Worm (Caenorhabditis elegans) whole organism, late embryonic: ENCODE measurements around the gene ZK1127.4.
A peak's percentile ranks its signal among the peaks of the same experiment; 100 is the strongest.

Source experiments
- C08G9.2 ChIP-seq: sonication (generic microtip); optimal IDR thresholded peaks from 2 replicates; lab custom pipeline; 2016; ENCODE audit warnings: mild to moderate bottlenecking, missing genetic modification characterization, moderate library complexity, missing compliant biosample characterization
- C38D4.7 ChIP-seq: fragments of 200-800 bp; sonication (Bioruptor generic); optimal IDR thresholded peaks from 2 replicates; lab custom pipeline; 2018; ENCODE audit warnings: mild to moderate bottlenecking, missing genetic modification characterization, moderate library complexity, missing compliant biosample characterization
- F13H6.1 ChIP-seq: sonication (generic microtip); optimal IDR thresholded peaks from 2 replicates; lab custom pipeline; 2016; ENCODE audit warnings: missing genetic modification characterization, missing compliant biosample characterization
- K02D7.2 ChIP-seq: sonication (generic microtip); optimal IDR thresholded peaks from 2 replicates; lab custom pipeline; 2017; ENCODE audit warnings: mild to moderate bottlenecking, missing genetic modification characterization, missing compliant biosample characterization
- ahr-1 ChIP-seq: sonication (generic microtip); optimal IDR thresholded peaks from 2 replicates; lab custom pipeline; 2016; ENCODE audit warnings: missing genetic modification characterization, missing compliant biosample characterization
- ama-1 ChIP-seq: fragments of 150-350 bp; optimal IDR thresholded peaks from 2 replicates; lab custom pipeline; 2014
- ceh-2 ChIP-seq: sonication (generic microtip); optimal IDR thresholded peaks from 2 replicates; lab custom pipeline; 2016; ENCODE audit warnings: missing genotype, missing genetic modification characterization, missing compliant biosample characterization
- ceh-22 ChIP-seq: sonication (generic microtip); optimal IDR thresholded peaks from 2 replicates; lab custom pipeline; 2017; ENCODE audit warnings: missing biosample characterization, missing genetic modification characterization
- ceh-24 ChIP-seq: sonication (generic microtip); optimal IDR thresholded peaks from 2 replicates; lab custom pipeline; 2016; ENCODE audit warnings: mild to moderate bottlenecking, missing genetic modification characterization, missing compliant biosample characterization
- ceh-30 ChIP-seq: fragments of 150-350 bp; optimal IDR thresholded peaks from 2 replicates; lab custom pipeline; 2014; ENCODE audit warnings: missing biosample characterization, missing genetic modification characterization
- ceh-45 ChIP-seq: fragments of 200-800 bp; sonication (Bioruptor generic); IDR thresholded peaks from 2 replicates; pipeline ENCODE4 v1.3.6; 2022; ENCODE audit warnings: missing genetic modification reagents, missing genetic modification characterization, missing compliant biosample characterization
- che-1 ChIP-seq: sonication (generic microtip); optimal IDR thresholded peaks from 2 replicates; lab custom pipeline; 2016; ENCODE audit warnings: mild to moderate bottlenecking, missing genetic modification characterization, missing compliant biosample characterization
- dmd-4 ChIP-seq: sonication (generic microtip); optimal IDR thresholded peaks from 2 replicates; lab custom pipeline; 2016; ENCODE audit warnings: borderline replicate concordance, missing genetic modification characterization, missing compliant biosample characterization
- elt-2 ChIP-seq: sonication (generic microtip); optimal IDR thresholded peaks from 2 replicates; lab custom pipeline; 2016; ENCODE audit warnings: missing genetic modification reagents, missing genetic modification characterization, missing compliant biosample characterization
- ets-4 ChIP-seq: sonication (generic microtip); optimal IDR thresholded peaks from 2 replicates; lab custom pipeline; 2016; ENCODE audit warnings: missing genetic modification characterization, missing compliant biosample characterization
- fax-1 ChIP-seq: sonication (generic microtip); optimal IDR thresholded peaks from 2 replicates; lab custom pipeline; 2016; ENCODE audit warnings: missing genotype, missing genetic modification characterization, missing compliant biosample characterization
- fkh-10 ChIP-seq: fragments of 150-350 bp; optimal IDR thresholded peaks from 2 replicates; lab custom pipeline; 2014; ENCODE audit warnings: missing biosample characterization, missing genetic modification reagents, missing genetic modification characterization
- gmeb-2 ChIP-seq: sonication (generic microtip); optimal IDR thresholded peaks from 2 replicates; lab custom pipeline; 2016; ENCODE audit warnings: missing genetic modification characterization, inconsistent platforms, missing compliant biosample characterization
- hlh-30 ChIP-seq: sonication (generic microtip); optimal IDR thresholded peaks from 2 replicates; lab custom pipeline; 2017; ENCODE audit warnings: antibody characterized with exemption, missing genetic modification characterization, missing compliant biosample characterization; ENCODE audit not compliant: insufficient read depth
- hlh-6 ChIP-seq: sonication (generic microtip); optimal IDR thresholded peaks from 2 replicates; lab custom pipeline; 2016; ENCODE audit warnings: missing genotype, missing genetic modification characterization, missing compliant biosample characterization
- hlh-8 ChIP-seq: sonication (generic microtip); optimal IDR thresholded peaks from 2 replicates; lab custom pipeline; 2016; ENCODE audit warnings: missing genotype, missing genetic modification characterization, missing compliant biosample characterization
- lim-6 ChIP-seq: sonication (generic microtip); optimal IDR thresholded peaks from 2 replicates; lab custom pipeline; 2016; ENCODE audit warnings: missing genetic modification characterization, missing compliant biosample characterization
- mec-3 ChIP-seq: sonication (generic microtip); optimal IDR thresholded peaks from 2 replicates; lab custom pipeline; 2016; ENCODE audit warnings: borderline replicate concordance, missing genetic modification characterization, missing compliant biosample characterization
- nfya-1 ChIP-seq: sonication (generic microtip); optimal IDR thresholded peaks from 2 replicates; lab custom pipeline; 2017; ENCODE audit warnings: missing genetic modification characterization, mild to moderate bottlenecking, missing compliant biosample characterization, antibody characterized with exemption, moderate library complexity
- nhr-232 ChIP-seq: sonication (generic microtip); optimal IDR thresholded peaks from 2 replicates; lab custom pipeline; 2016; ENCODE audit warnings: missing genetic modification characterization, missing compliant biosample characterization
- pag-3 ChIP-seq: sonication (generic microtip); optimal IDR thresholded peaks from 2 replicates; lab custom pipeline; 2016; ENCODE audit warnings: missing compliant biosample characterization, missing genetic modification characterization, borderline replicate concordance
- pat-9 ChIP-seq: fragments of 200-800 bp; sonication (Bioruptor generic); optimal IDR thresholded peaks from 2 replicates; lab custom pipeline; 2018; ENCODE audit warnings: mild to moderate bottlenecking, missing genetic modification characterization, moderate library complexity, missing compliant biosample characterization
- pax-1 ChIP-seq: fragments of 150-350 bp; optimal IDR thresholded peaks from 2 replicates; lab custom pipeline; 2014; ENCODE audit warnings: missing biosample characterization, missing genetic modification characterization
- pqm-1 ChIP-seq: sonication (generic microtip); optimal IDR thresholded peaks from 2 replicates; lab custom pipeline; 2016; ENCODE audit warnings: missing genetic modification characterization, missing compliant biosample characterization
- pros-1 ChIP-seq: fragments of 150-350 bp; optimal IDR thresholded peaks from 2 replicates; lab custom pipeline; 2014; ENCODE audit warnings: missing biosample characterization, missing genetic modification reagents, missing genetic modification characterization
- ref-2 ChIP-seq: sonication (generic microtip); optimal IDR thresholded peaks from 2 replicates; lab custom pipeline; 2016; ENCODE audit warnings: missing genetic modification characterization, missing compliant biosample characterization
- sdc-2 ChIP-seq: sonication (generic microtip); optimal IDR thresholded peaks from 2 replicates; lab custom pipeline; 2016; ENCODE audit warnings: missing genotype, missing genetic modification characterization, missing compliant biosample characterization
- sox-4 ChIP-seq: sonication (generic microtip); optimal IDR thresholded peaks from 2 replicates; lab custom pipeline; 2017; ENCODE audit warnings: mild to moderate bottlenecking, missing genetic modification characterization, inconsistent platforms, missing compliant biosample characterization
- tbx-7 ChIP-seq: sonication (generic microtip); optimal IDR thresholded peaks from 2 replicates; lab custom pipeline; 2016; ENCODE audit warnings: missing genotype, missing genetic modification characterization, missing compliant biosample characterization
- ttx-3 ChIP-seq: sonication (generic microtip); optimal IDR thresholded peaks from 2 replicates; lab custom pipeline; 2016; ENCODE audit warnings: missing genetic modification reagents, missing genetic modification characterization, missing compliant biosample characterization
- unc-3 ChIP-seq, 2 experiments: fragments of 200-800 bp in 1 of 2; sonication (Bioruptor generic) in 1 of 2; sonication (generic microtip) in 1 of 2; conservative IDR thresholded peaks in 1 of 2; optimal IDR thresholded peaks in 1 of 2; 2 replicates each; pipeline versions ENCODE4 v1.3.6 to Lab custom; 2016 to 2022; ENCODE audit warnings: missing compliant biosample characterization in 2 of 2, missing genetic modification characterization in 2 of 2, missing genetic modification reagents in 1 of 2
- unc-42 ChIP-seq: sonication (generic microtip); optimal IDR thresholded peaks from 2 replicates; lab custom pipeline; 2016; ENCODE audit warnings: missing genotype, missing genetic modification characterization, missing compliant biosample characterization
- unc-55 ChIP-seq: sonication (generic microtip); optimal IDR thresholded peaks from 2 replicates; lab custom pipeline; 2017; ENCODE audit warnings: missing biosample characterization, missing genetic modification reagents, missing genetic modification characterization
- unc-86 ChIP-seq: sonication (generic microtip); optimal IDR thresholded peaks from 2 replicates; lab custom pipeline; 2016; ENCODE audit warnings: missing genetic modification characterization, missing compliant biosample characterization
- zip-5 ChIP-seq: sonication (generic microtip); optimal IDR thresholded peaks from 2 replicates; lab custom pipeline; 2016; ENCODE audit warnings: missing genetic modification characterization, missing compliant biosample characterization
- ztf-16 ChIP-seq: sonication (generic microtip); optimal IDR thresholded peaks from 2 replicates; lab custom pipeline; 2017; ENCODE audit warnings: missing genetic modification characterization, missing compliant biosample characterization

ZK1127.4 gene

DNA sequence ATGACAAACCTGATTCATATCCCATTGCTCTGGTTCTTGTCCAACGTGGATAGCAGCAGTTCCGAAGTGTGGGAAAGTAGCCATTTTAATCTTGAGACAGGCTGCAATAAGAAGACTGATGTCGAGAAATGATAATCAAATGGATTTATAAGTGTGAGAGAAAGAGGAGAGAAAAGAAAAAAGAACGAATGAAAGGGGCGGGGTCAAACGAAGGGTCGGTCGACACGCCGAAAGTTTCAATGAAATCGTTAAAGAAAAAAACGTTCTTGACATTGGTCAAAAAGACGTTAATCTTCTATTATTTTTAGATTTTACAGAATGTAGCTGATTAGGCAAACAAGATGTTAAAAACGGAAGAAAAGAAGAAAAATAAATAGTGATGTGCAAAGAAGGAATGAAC lies 4.1 kb downstream of the ZK1127.4 start, which contains the start of gene cth-2:
TSS of gene cth-2 (minus strand) at position 101 of the 400 bp plus-strand sequence.
- TF ChIP-seq lim-6 (no peak), hlh-30 (no peak), sdc-2 (tag; lab: Kevin White, UChicago) (no peak), unc-55 (GFP tag; lab: Kevin White, UChicago) (no peak), zip-5 (tag; lab: Kevin White, UChicago) (no peak), ztf-16 (no peak), che-1 (tag; lab: Kevin White, UChicago) (no peak)
- TF ChIP-seq, all 69 proteins: peak for 0

DNA sequence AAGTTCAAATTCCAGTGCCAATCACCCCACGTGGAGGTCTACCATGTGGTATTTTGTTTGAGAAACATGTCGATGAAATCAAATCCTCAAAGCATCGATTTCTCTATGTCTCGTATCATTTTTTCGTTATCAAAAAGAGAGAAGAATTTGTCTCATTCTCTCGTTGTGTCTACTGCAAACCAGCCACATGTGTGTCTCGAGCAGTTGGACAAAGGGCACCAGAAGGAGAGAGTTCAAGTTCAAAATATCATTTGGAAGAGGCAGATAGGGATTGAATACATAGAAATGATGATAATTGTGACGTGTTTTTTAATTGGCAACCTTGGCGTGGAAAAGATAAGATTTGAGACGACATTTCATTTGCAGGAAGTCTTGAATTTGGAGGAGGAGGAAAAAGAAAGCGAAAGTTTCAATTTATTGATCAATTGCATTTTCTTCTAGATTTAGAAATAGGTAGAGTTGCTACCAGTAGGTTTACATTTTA lies 5.6 kb downstream of the ZK1127.4 start:
- TF ChIP-seq hlh-30 = no peak
- no peak for TF ChIP-seq K02D7.2 (tag; lab: Kevin White, UChicago)
- TF ChIP-seq elt-2 (tag; lab: Kevin White, UChicago) = peak; percentile 38
- TF ChIP-seq gmeb-2 (tag; lab: Kevin White, UChicago) = no peak
- TF ChIP-seq, all 69 proteins: peak for 1

DNA sequence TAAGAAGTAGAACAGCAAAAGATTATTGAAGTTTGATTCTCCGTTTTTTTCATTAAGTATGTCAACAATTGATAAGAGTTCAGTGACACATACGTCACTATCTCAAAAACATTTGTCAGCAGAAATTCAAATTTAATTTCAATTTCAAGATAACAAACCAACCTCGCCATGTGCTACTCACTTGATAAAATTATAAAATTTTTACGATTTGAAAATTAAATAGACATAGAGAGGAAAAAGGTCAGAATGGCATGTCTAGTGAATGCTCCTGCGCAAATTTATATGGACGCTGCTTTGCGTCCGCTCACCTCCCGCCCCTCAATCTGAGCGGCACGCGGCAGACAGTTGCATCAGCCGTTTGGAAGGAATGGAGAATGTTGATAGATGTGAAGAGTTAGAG lies 6.5 kb downstream of the ZK1127.4 start:
- TF ChIP-seq F13H6.1 (tag; lab: Kevin White, UChicago) = no peak
- TF ChIP-seq elt-2 (tag; lab: Kevin White, UChicago) = peak; percentile 34

DNA sequence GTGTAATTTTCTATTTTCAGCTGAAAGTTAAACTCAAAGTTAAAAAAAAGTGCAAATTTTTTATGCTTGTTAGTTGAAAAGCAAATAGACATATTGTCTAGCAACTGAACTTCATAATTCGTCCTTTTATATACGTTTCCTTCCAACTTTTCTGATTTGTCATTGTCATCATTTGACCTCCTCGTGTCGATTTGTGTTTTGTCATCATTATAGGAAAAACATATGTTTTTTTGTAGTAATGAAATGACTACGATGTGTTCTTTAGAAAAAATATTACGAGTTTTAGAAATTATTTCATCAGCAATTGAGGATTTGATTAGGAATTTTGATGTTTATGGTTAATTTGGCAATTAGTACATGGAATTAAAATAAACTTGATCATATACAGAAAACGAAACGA lies 7.0 kb downstream of the ZK1127.4 start:
- TF ChIP-seq mec-3 (tag; lab: Kevin White, UChicago) (no peak), pag-3 (tag; lab: Kevin White, UChicago) (no peak), sdc-2 (tag; lab: Kevin White, UChicago) (no peak), ceh-22 (tag; lab: Kevin White, UChicago) (no peak), pqm-1 (tag; lab: Kevin White, UChicago) (no peak), tbx-7 (tag; lab: Kevin White, UChicago) (no peak), hlh-30 (no peak), unc-3 (GFP tag; conservative IDR thresholded peaks at IDR 0.05; lab: Robert Waterston, UW) (no peak), unc-3 (tag; optimal IDR thresholded peaks at IDR 0.05; lab: Kevin White, UChicago) (no peak), pax-1 (tag; lab: Kevin White, UChicago) (no peak), sox-4 (no peak), lim-6 (no peak), ceh-24 (tag; lab: Kevin White, UChicago) (no peak), pat-9 (tag; lab: Kevin White, UChicago) (no peak), ttx-3 (tag; lab: Kevin White, UChicago) (no peak), nhr-232 (tag; lab: Kevin White, UChicago) (no peak), ref-2 (tag; lab: Kevin White, UChicago) (no peak), ahr-1 (tag; lab: Kevin White, UChicago) (no peak), hlh-6 (tag; lab: Kevin White, UChicago) (no peak), C08G9.2 (no peak), fkh-10 (GFP tag; lab: Kevin White, UChicago) (no peak)

DNA sequence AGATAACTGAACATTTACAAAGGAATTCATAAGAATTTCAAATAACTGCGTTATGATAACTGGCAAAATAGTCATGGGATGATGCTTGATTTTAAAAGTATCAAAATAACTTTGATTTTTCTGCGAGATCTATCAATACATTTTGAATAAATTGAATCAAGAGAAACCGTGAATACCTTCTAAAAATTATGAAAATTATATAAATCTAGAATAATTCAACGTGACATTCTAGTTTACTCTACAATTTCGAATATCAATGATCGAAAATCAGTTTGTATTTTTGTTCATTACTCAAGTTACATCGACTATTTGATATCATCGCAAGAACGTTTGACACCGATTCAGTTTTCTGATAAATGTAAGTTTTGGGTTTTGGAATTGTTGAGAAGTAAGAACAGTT lies 8.0 kb downstream of the ZK1127.4 start, which contains the start of gene acs-6:
TSS of gene acs-6 (plus strand) at position 301 of the 400 bp plus-strand sequence.
- TF ChIP-seq hlh-30 (no peak), pros-1 (no peak), ceh-22 (tag; lab: Kevin White, UChicago) (no peak), unc-3 (GFP tag; conservative IDR thresholded peaks at IDR 0.05; lab: Robert Waterston, UW) (no peak), unc-3 (tag; optimal IDR thresholded peaks at IDR 0.05; lab: Kevin White, UChicago) (no peak), fax-1 (tag; lab: Kevin White, UChicago) (no peak), ttx-3 (tag; lab: Kevin White, UChicago) (no peak), ceh-30 (no peak), nfya-1 (tag; lab: Kevin White, UChicago) (no peak), ets-4 (no peak), C38D4.7 (GFP tag; lab: Kevin White, UChicago) (no peak), ama-1 (no peak), unc-55 (GFP tag; lab: Kevin White, UChicago) (no peak), ceh-45 (GFP tag; lab: Robert Waterston, UW) (no peak), hlh-8 (tag; lab: Kevin White, UChicago) (no peak), ceh-24 (tag; lab: Kevin White, UChicago) (no peak), unc-42 (no peak), ceh-2 (tag; lab: Kevin White, UChicago) (no peak), dmd-4 (tag; lab: Kevin White, UChicago) (no peak), unc-86 (tag; lab: Kevin White, UChicago) (no peak), ztf-16 (no peak)
